Worm (Caenorhabditis elegans): ENCODE data around the gene C34C12.12.

Gene C34C12.12

DNA sequence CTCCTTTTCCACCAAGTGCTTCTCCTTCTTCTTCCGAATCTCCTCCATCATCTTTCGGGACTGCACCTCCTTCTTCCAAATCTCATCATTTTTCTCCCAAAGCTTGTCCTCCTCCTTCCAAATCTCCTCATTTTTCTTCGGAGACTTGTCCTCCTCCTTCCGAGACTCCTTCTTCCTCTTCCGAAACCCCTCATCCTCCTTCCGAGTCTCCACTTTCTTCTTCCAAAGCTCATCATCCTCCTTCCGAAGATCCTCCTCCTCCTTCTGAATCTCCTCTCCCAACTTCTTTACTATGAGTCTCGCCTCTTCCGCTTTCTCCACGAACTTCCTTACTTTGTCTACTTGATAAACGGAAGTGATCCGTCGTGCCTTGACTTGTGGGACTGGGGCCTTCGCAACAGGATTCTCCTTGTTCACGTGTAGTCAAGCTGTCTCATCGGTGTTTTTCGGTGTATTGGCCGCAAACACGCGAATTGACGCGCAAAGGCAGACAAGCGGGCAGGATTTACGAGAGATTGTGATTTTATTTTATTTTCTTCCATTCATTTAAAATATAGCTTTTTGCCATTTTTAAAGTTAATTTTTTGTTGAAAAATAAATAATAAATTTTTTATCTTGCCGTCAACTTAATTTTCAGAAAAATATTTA is at the start of gene C34C12.12, which contains the start of gene K01A11.3:
Gene C34C12.12 (plus strand): TSS at position 632 of the 648 bp plus-strand sequence.
Gene K01A11.3 (minus strand): TSS at position 51 of the 648 bp plus-strand sequence.
- no peak for TF ChIP-seq Y116A8C.19 (tag; optimal IDR thresholded peaks at IDR 0.05; ENCODE audit: borderline replicate concordance)
- TF ChIP-seq F16B12.6 (tag; optimal IDR thresholded peaks at IDR 0.05), result peak; percentile 65
- TF ChIP-seq efl-1 (optimal IDR thresholded peaks at IDR 0.05), result peak in 1 of 2 experiments; percentile 22
- peak in 1 of 2 experiments; percentile 9 for TF ChIP-seq efl-1 (GFP tag; optimal IDR thresholded peaks at IDR 0.05 in 1 of 2)
- no peak for TF ChIP-seq snu-23 (GFP tag; optimal IDR thresholded peaks at IDR 0.05)
- peak in 1 of 2 experiments; percentile 26 for TF ChIP-seq lsy-2 (tag; optimal IDR thresholded peaks at IDR 0.05)

DNA sequence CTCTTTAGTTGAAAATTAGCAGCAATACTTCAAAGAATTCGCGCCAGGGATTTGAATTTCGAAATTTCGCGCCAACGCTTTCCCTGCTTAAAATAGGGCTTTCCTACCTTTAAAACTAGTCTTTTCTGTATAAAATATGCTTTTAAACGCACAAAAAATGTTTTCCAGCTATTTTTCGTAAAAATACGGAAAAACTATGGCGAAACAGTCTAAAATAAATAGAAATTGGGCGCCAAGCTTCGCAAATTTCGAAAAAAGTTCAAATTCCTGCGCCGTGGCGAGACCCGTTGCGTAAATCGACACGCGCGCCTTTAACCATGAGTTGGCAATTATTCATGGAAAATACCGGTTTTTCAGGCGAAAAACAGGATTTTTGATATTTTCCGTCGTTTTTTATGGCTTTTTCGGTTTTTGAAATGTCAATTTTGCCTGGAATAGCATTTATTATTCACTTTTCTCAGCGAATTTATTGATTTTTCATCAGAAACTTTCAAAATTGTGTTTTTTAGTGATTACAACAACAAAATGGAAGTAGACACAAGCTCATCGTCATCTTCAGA is 48.6 kb upstream of the C34C12.12 start, which contains the start of the genes npp-9 and F59A2.5:
Gene npp-9 (minus strand): TSS at position 126 of the 560 bp plus-strand sequence.
Gene F59A2.5 (plus strand): TSS at position 510 of the 560 bp plus-strand sequence.
- TF ChIP-seq nhr-20 (tag; optimal IDR thresholded peaks at IDR 0.05), result no peak
- TF ChIP-seq nhr-85 (tag), result peak; percentile 70
- TF ChIP-seq blmp-1 (tag; optimal IDR thresholded peaks at IDR 0.05), result peak; percentile 40
- TF ChIP-seq sup-37 (GFP tag; optimal IDR thresholded peaks at IDR 0.05), result no peak
- 0 out of 2 replicates have a peak, but pooled peaks have one; percentile 36 for TF ChIP-seq grh-1 (GFP tag; IDR thresholded peaks at IDR 0.05)
- peak; percentile 69 to 81 (median 72) for TF ChIP-seq dpl-1 (GFP tag; optimal IDR thresholded peaks at IDR 0.05)
- peak; percentile 43 for TF ChIP-seq lin-15B (tag; optimal IDR thresholded peaks at IDR 0.05)
- TF ChIP-seq xbp-1 (tag; optimal IDR thresholded peaks at IDR 0.05), result peak; percentile 31
- no peak for TF ChIP-seq tlp-1 (tag; optimal IDR thresholded peaks at IDR 0.05)
- no peak for TF ChIP-seq ets-5 (GFP tag; IDR thresholded peaks at IDR 0.05)
- TF ChIP-seq vab-15 (tag; optimal IDR thresholded peaks at IDR 0.05), result no peak
- peak; percentile 36 for TF ChIP-seq nhr-47 (tag; optimal IDR thresholded peaks at IDR 0.05)
- peak; percentile 71 to 74 for TF ChIP-seq efl-1 (optimal IDR thresholded peaks at IDR 0.05)
- peak; percentile 75 to 96 for TF ChIP-seq efl-1 (GFP tag; optimal IDR thresholded peaks at IDR 0.05 in 1 of 2)
- peak; percentile 57 for TF ChIP-seq skn-1 (tag; optimal IDR thresholded peaks at IDR 0.05)
- peak; percentile 25 for TF ChIP-seq fkh-8 (tag; optimal IDR thresholded peaks at IDR 0.05)
- TF ChIP-seq tbx-2 (tag; optimal IDR thresholded peaks at IDR 0.05), result peak; percentile 2
- TF ChIP-seq snu-23 (GFP tag; optimal IDR thresholded peaks at IDR 0.05), result peak; percentile 59
- no peak for TF ChIP-seq lir-3 (tag; optimal IDR thresholded peaks at IDR 0.05; ENCODE audit: poor library complexity)
- peak; percentile 31 for TF ChIP-seq lin-13 (GFP tag; optimal IDR thresholded peaks at IDR 0.05)
- peak; percentile 46 for TF ChIP-seq jun-1 (tag; optimal IDR thresholded peaks at IDR 0.05)
- TF ChIP-seq nhr-71 (tag; optimal IDR thresholded peaks at IDR 0.05), result peak; percentile 27
- TF ChIP-seq nhr-77 (tag; optimal IDR thresholded peaks at IDR 0.05), result peak; percentile 29
- peak; percentile 34 for TF ChIP-seq nhr-19 (GFP tag; conservative IDR thresholded peaks at IDR 0.05)
- peak; percentile 65 to 85 for TF ChIP-seq lin-35 (GFP tag; optimal IDR thresholded peaks at IDR 0.05)
- no peak for TF ChIP-seq unc-86 (tag; optimal IDR thresholded peaks at IDR 0.05)
- TF ChIP-seq swsn-7 (tag; optimal IDR thresholded peaks at IDR 0.05), result peak; percentile 15
- peak in 1 of 3 experiments; percentile 62 for TF ChIP-seq ceh-82 (tag; optimal IDR thresholded peaks at IDR 0.05)
- peak; percentile 56 for TF ChIP-seq isw-1 (GFP tag; IDR thresholded peaks at IDR 0.05)
- TF ChIP-seq C34B4.2 (tag; optimal IDR thresholded peaks at IDR 0.05), result no peak
- no peak for TF ChIP-seq pax-3 (tag; optimal IDR thresholded peaks at IDR 0.05)
- TF ChIP-seq ces-1 (GFP tag; optimal IDR thresholded peaks at IDR 0.05), result no peak
- no peak for TF ChIP-seq zag-1 (tag; optimal IDR thresholded peaks at IDR 0.05)
- TF ChIP-seq lsy-2 (tag; optimal IDR thresholded peaks at IDR 0.05), result peak; percentile 55 to 76
- peak; percentile 39 for TF ChIP-seq mep-1 (tag; optimal IDR thresholded peaks at IDR 0.05)
- peak; percentile 27 for TF ChIP-seq F16B12.6 (tag; optimal IDR thresholded peaks at IDR 0.05)
- TF ChIP-seq lin-39 (tag; optimal IDR thresholded peaks at IDR 0.05), result peak; percentile 6
- peak in 1 of 2 experiments; percentile 12 for TF ChIP-seq mdl-1 (tag; optimal IDR thresholded peaks at IDR 0.05)
- TF ChIP-seq hlh-17 (GFP tag; optimal IDR thresholded peaks at IDR 0.05; ENCODE audit: borderline replicate concordance), result no peak
